Worm (Caenorhabditis elegans) whole organism, early embryonic: ENCODE measurements around the gene E02C12.10.

Source experiments
- B0310.2 ChIP-seq: sonication (generic microtip); optimal IDR thresholded peaks from 2 replicates; lab custom pipeline; 2016; ENCODE audit warnings: mild to moderate bottlenecking, missing genetic modification characterization, missing compliant biosample characterization
- F13C5.2 ChIP-seq: sonication (generic microtip); optimal IDR thresholded peaks from 2 replicates; lab custom pipeline; 2017; ENCODE audit warnings: mild to moderate bottlenecking, missing genetic modification characterization, inconsistent platforms, missing compliant biosample characterization
- aly-1 ChIP-seq: sonication (generic microtip); optimal IDR thresholded peaks from 2 replicates; lab custom pipeline; 2016; ENCODE audit warnings: missing genetic modification characterization, missing compliant biosample characterization
- ama-1 ChIP-seq: fragments of 150-350 bp; optimal IDR thresholded peaks from 2 replicates; lab custom pipeline; 2014
- ceh-13 ChIP-seq: fragments of 200-800 bp; sonication (Bioruptor generic); optimal IDR thresholded peaks from 2 replicates; lab custom pipeline; 2018; ENCODE audit warnings: mild to moderate bottlenecking, missing genetic modification characterization, missing compliant biosample characterization
- ceh-36 ChIP-seq: sonication (generic microtip); optimal IDR thresholded peaks from 2 replicates; lab custom pipeline; 2016; ENCODE audit warnings: missing genetic modification characterization, inconsistent platforms, missing compliant biosample characterization
- ets-7 ChIP-seq: sonication (generic microtip); optimal IDR thresholded peaks from 2 replicates; lab custom pipeline; 2016; ENCODE audit warnings: missing genotype, missing genetic modification characterization, missing compliant biosample characterization
- flt-1 ChIP-seq: fragments of 200-800 bp; sonication (Bioruptor generic); IDR thresholded peaks from 2 replicates; pipeline ENCODE4 v1.3.6; 2022; ENCODE audit warnings: missing genetic modification characterization, missing compliant biosample characterization
- hmbx-1 ChIP-seq: sonication (generic microtip); optimal IDR thresholded peaks from 2 replicates; lab custom pipeline; 2016; ENCODE audit warnings: mild to moderate bottlenecking, missing genetic modification characterization, missing compliant biosample characterization
- hmg-4 ChIP-seq: fragments of 200-800 bp; sonication (Bioruptor generic); optimal IDR thresholded peaks from 2 replicates; lab custom pipeline; 2018; ENCODE audit warnings: mild to moderate bottlenecking, missing genetic modification characterization, missing compliant biosample characterization
- hnd-1 ChIP-seq: sonication (generic microtip); optimal IDR thresholded peaks from 2 replicates; lab custom pipeline; 2016; ENCODE audit warnings: missing genetic modification characterization, missing compliant biosample characterization
- pes-1 ChIP-seq: fragments of 200-800 bp; sonication (Bioruptor generic); IDR thresholded peaks from 2 replicates; pipeline ENCODE4 v1.3.6; 2022; ENCODE audit warnings: missing genetic modification reagents, missing genetic modification characterization, missing compliant biosample characterization
- scrt-1 ChIP-seq: fragments of 200-800 bp; sonication (Bioruptor generic); IDR thresholded peaks from 2 replicates; pipeline ENCODE4 v1.3.6; 2022; ENCODE audit warnings: missing genetic modification characterization, missing compliant biosample characterization
- sea-1 ChIP-seq: fragments of 200-800 bp; sonication (Bioruptor generic); conservative IDR thresholded peaks from 2 replicates; pipeline ENCODE4 v1.3.6; 2022; ENCODE audit warnings: missing genetic modification characterization, missing compliant biosample characterization
- tbx-11 ChIP-seq: fragments of 200-800 bp; sonication (Bioruptor generic); IDR thresholded peaks from 2 replicates; pipeline ENCODE4 v1.3.6; 2022; ENCODE audit warnings: missing genetic modification characterization, missing compliant biosample characterization
- tbx-37 ChIP-seq: fragments of 200-800 bp; sonication (Bioruptor generic); conservative IDR thresholded peaks from 2 replicates; pipeline ENCODE4 v1.3.6; 2022; ENCODE audit warnings: missing genetic modification reagents, missing genetic modification characterization, missing compliant biosample characterization
- tra-4 ChIP-seq: sonication (generic microtip); optimal IDR thresholded peaks from 2 replicates; lab custom pipeline; 2017; ENCODE audit warnings: missing genetic modification characterization, missing compliant biosample characterization

Gene E02C12.10

DNA sequence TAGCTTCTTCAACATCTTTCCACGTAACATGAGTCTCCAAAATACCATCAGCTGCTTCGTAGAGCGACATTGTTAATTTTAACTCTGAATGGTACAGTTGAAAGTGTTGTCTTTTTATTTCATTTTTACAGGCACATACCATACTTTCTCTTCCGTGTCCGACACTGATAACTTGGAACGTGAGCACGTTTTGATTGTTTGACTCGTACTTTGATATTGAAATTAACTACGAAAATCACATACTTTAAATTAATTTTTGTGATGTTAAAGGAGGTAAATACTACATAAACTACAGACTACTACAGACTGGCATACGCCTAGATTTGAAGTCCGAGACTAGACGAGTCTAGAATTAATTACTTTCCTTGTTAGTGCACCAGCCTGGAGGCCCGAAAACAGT, at the start of gene E02C12.10:
TSS of gene E02C12.10 (minus strand) at position 75 of the 400 bp plus-strand sequence.
- TF ChIP-seq F13C5.2 (tag; lab: Kevin White, UChicago) = no peak
- TF ChIP-seq hnd-1 (tag; lab: Kevin White, UChicago) = no peak
- no peak for TF ChIP-seq tbx-11
- no peak for TF ChIP-seq ama-1 (lab: Kevin White, UChicago)
- TF ChIP-seq flt-1 (GFP tag; lab: Robert Waterston, UW) = no peak
- TF ChIP-seq scrt-1 (GFP tag; lab: Robert Waterston, UW) = no peak
- no peak for TF ChIP-seq pes-1 (GFP tag; lab: Robert Waterston, UW)
- no peak for TF ChIP-seq tra-4 (tag; lab: Kevin White, UChicago)
- no peak for TF ChIP-seq hmg-4 (GFP tag; lab: Kevin White, UChicago)
- TF ChIP-seq sea-1 (GFP tag; lab: Robert Waterston, UW) = no peak
- no peak for TF ChIP-seq B0310.2 (tag; lab: Kevin White, UChicago)
- no peak for TF ChIP-seq aly-1 (tag; lab: Kevin White, UChicago)
- no peak for TF ChIP-seq ets-7
- TF ChIP-seq tbx-37 (GFP tag; lab: Robert Waterston, UW) = no peak

DNA sequence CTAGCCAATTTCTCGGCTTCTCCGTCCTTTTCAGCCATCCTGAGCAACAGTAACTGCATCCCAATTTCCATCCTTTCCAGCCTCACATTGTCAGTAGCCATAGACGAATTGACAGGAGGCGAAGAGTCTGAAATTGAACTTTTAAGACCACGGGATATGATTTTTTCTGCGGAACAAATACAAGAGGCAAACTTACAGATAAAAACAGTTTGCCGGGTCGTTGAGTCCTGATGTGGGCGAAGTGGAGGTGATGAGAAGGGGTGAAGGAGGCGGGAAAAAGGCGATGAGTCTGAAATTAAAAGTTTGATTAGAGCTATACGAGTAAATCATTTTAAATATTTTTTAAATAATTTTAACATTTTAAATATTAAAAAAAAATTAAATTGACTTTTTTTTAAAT, 48.9 kb upstream of the E02C12.10 start, which contains the start of gene F36D4.6:
TSS of gene F36D4.6 (minus strand) at position 101 of the 400 bp plus-strand sequence.
- no peak for TF ChIP-seq hmbx-1
- no peak for TF ChIP-seq ceh-36
- TF ChIP-seq ama-1 (lab: Kevin White, UChicago) = no peak
- no peak for TF ChIP-seq flt-1 (GFP tag; lab: Robert Waterston, UW)
- no peak for TF ChIP-seq tra-4 (tag; lab: Kevin White, UChicago)
- no peak for TF ChIP-seq tbx-11
- no peak for TF ChIP-seq ceh-13
- TF ChIP-seq pes-1 (GFP tag; lab: Robert Waterston, UW) = no peak
- TF ChIP-seq B0310.2 (tag; lab: Kevin White, UChicago) = no peak
- TF ChIP-seq hnd-1 (tag; lab: Kevin White, UChicago) = no peak
- TF ChIP-seq tbx-37 (GFP tag; lab: Robert Waterston, UW) = no peak
- TF ChIP-seq F13C5.2 (tag; lab: Kevin White, UChicago) = no peak
- TF ChIP-seq scrt-1 (GFP tag; lab: Robert Waterston, UW) = no peak
- TF ChIP-seq hmg-4 (GFP tag; lab: Kevin White, UChicago) = no peak
- no peak for TF ChIP-seq ets-7
- TF ChIP-seq aly-1 (tag; lab: Kevin White, UChicago) = no peak
- no peak for TF ChIP-seq sea-1 (GFP tag; lab: Robert Waterston, UW)

DNA sequence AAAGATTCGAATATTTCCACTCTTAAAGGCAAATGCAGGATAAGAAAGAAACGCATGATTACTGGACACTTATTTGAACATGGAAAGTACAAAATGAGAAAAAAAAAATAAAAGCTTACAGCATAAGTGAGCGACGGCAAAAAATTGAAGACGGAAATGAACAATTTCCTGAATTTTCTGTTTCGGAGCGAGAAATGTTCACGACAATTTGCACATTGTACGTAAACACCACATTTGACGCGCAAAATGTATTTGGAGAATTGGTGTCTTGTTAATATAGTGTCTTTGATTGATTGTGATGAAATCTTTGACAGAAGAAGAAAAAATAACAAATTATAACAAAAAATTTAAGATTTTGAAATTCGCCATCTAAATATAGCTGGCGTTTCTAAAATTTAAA, 47.4 kb upstream of the E02C12.10 start, which contains the start of gene F36D4.5:
TSS of gene F36D4.5 (minus strand) at position 225 of the 400 bp plus-strand sequence.
- TF ChIP-seq hmbx-1 (no peak), B0310.2 (tag; lab: Kevin White, UChicago) (no peak), ets-7 (no peak), tbx-37 (GFP tag; lab: Robert Waterston, UW) (no peak), scrt-1 (GFP tag; lab: Robert Waterston, UW) (no peak), pes-1 (GFP tag; lab: Robert Waterston, UW) (no peak), hnd-1 (tag; lab: Kevin White, UChicago) (no peak), sea-1 (GFP tag; lab: Robert Waterston, UW) (no peak), tra-4 (tag; lab: Kevin White, UChicago) (no peak), hmg-4 (GFP tag; lab: Kevin White, UChicago) (no peak), ama-1 (lab: Kevin White, UChicago) (no peak), F13C5.2 (tag; lab: Kevin White, UChicago) (no peak), ceh-13 (no peak), flt-1 (GFP tag; lab: Robert Waterston, UW) (no peak), ceh-36 (no peak), aly-1 (tag; lab: Kevin White, UChicago) (no peak), tbx-11 (no peak)

DNA sequence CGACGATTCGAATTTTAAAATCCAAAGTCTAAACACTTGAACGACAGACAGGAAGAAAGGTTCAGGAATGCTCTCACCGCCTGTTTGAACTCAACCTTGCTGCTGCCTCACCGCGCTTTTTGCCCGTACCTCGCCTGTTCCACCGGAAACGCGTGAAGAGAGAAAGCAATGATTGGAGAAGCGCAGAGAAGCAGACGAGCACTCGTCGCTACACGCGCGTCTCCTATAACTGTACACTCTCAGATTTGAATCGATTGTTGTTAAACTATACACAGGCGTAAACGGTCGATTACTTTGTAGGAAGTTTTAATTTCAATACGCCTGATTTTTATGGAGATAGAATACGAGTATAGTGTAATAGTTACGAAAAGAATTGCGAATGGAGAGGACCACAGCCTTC, 46.3 kb upstream of the E02C12.10 start:
- no peak for TF ChIP-seq ceh-36
- TF ChIP-seq F13C5.2 (tag; lab: Kevin White, UChicago) = peak; percentile 25
- no peak for TF ChIP-seq aly-1 (tag; lab: Kevin White, UChicago)
- TF ChIP-seq sea-1 (GFP tag; lab: Robert Waterston, UW) = no peak
- peak; percentile 51 for TF ChIP-seq ets-7
- TF ChIP-seq ama-1 (lab: Kevin White, UChicago) = no peak
- TF ChIP-seq ceh-13 = no peak
- TF ChIP-seq hmg-4 (GFP tag; lab: Kevin White, UChicago) = peak; percentile 19

DNA sequence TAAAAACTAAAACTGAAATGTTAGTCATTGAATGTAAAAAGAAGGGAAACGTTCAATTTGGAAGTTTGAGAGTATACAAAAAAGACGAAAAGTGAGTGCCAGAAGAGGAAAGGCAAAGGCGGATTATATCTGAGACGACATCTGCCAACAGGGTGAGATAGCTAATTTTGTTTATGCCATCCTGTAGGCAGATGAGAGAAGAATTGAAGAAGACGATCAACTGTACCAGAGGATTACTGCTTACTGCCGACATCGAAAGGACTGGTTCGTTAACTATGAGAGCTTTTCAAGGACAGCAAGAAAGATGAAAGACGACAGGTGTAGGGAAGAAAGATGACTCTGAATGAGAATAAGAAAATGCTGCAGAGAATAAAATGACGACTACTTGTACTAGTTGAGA, 45.3 kb upstream of the E02C12.10 start:
- TF ChIP-seq tra-4 (tag; lab: Kevin White, UChicago) (no peak), flt-1 (GFP tag; lab: Robert Waterston, UW) (no peak), ceh-13 (no peak), F13C5.2 (tag; lab: Kevin White, UChicago) (no peak), hmbx-1 (no peak), pes-1 (GFP tag; lab: Robert Waterston, UW) (no peak), B0310.2 (tag; lab: Kevin White, UChicago) (no peak), scrt-1 (GFP tag; lab: Robert Waterston, UW) (no peak), ets-7 (no peak), tbx-11 (no peak), hmg-4 (GFP tag; lab: Kevin White, UChicago) (no peak)

DNA sequence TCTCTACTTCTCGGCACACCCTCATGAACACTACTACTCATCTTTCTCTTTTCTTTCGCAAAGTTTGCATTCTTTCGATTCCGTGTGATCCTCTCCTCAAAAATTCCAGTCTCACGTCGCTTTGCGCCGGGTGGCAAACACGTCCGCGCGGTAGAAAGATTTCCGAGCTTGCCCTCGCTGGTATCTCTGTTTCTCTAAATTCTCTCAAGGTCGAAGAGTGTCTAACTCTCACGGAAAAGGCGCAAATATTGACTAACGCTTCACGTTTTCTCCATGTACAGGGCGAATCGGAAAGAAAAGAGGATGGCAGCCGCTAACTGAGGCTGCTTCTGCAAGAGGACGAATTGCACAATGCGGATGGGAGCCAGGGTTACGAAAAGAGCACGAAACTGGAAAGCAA, 44.5 kb upstream of the E02C12.10 start:
- TF ChIP-seq hnd-1 (tag; lab: Kevin White, UChicago) (no peak), hmg-4 (GFP tag; lab: Kevin White, UChicago) (peak; percentile 66)

DNA sequence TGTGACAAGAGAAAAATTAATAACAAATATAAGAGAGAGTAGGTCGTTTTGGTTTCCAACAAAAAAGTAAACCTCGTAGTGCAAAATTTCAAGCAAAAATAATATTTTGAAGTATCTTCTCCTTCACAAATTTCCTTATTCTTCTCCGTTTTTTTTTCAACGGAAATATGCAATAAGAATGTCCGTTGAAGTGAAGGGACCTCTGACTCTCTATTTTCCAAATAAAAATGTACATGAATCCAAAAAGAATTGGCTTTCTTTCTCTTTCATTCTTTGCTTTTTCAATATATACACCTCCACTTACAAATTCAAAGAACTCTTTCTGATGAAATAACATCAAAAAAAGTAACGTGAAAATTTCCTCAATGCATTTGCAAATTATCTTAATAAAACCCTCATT, 38.4 kb upstream of the E02C12.10 start, which contains the start of gene F36D4.1:
TSS of gene F36D4.1 (plus strand) at position 301 of the 400 bp plus-strand sequence.
- TF ChIP-seq ets-7 (no peak), tbx-11 (no peak), flt-1 (GFP tag; lab: Robert Waterston, UW) (no peak), ama-1 (lab: Kevin White, UChicago) (no peak), hnd-1 (tag; lab: Kevin White, UChicago) (no peak), pes-1 (GFP tag; lab: Robert Waterston, UW) (no peak), sea-1 (GFP tag; lab: Robert Waterston, UW) (no peak), ceh-13 (no peak), ceh-36 (no peak)
